Fruit fly (Drosophila melanogaster): Measurements from ENCODE around the gene CG10600.
A peak's percentile ranks its signal among the peaks of the same experiment; 100 is the strongest.

CG10600 gene

DNA sequence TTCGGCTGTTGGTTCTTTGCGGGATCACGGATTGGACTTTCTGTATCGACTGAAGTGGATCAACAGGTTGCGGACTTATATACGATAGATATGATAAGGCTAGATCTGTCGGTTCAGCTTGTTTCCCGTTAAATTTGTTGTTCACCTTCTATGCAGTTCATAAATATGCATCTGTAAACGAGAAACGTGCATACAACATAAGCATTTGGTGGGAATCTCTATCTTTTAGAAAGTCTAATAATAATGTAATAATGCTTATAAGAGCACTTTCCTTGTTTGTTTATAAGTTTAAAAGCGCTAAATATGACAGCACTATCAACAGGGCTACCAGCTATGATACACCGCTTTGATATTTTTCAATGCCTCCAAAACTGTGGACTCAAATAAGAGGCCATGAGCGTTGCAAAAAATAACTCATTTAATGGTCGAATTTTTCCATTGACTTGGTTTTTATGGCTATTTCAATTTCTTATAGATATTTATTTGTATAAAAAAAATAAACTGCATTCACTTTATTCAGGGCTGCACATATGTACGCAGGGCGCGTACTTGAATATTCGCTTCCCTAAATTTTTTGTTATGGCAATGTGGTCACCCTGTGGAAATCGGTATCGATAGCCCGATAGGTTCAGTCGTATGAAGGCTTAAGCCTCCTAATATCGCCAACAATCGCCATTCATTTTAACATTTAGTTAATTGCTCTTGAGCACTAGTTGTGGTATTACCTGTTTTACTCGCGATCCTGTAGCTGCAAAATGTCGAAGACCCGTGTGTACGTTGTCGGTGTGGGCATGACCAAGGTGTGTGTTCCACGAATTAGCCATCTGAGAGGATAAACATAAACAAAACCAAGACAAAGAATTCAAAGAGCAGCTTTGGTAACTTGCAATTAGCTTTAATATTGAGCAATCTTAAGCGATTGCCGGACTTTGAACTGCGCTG, 8.6 kb downstream of the CG10600 start, which contains the start of the genes CG17597 and ScpX (continued):
- TF ChIP-seq lmd (GFP tag; IDR thresholded peaks at IDR 0.05) = peak; percentile 70
- TF ChIP-seq CG9609 (GFP tag; optimal IDR thresholded peaks at IDR 0.05) = peak; percentile 32
- TF ChIP-seq CG9727 (GFP tag; optimal IDR thresholded peaks at IDR 0.05) = peak; percentile 69
- peak; percentile 65 for TF ChIP-seq CG13624 (GFP tag; optimal IDR thresholded peaks at IDR 0.05)
- no peak for TF ChIP-seq bowl (GFP tag; IDR thresholded peaks at IDR 0.05)
- peak; percentile 47; the same call in 1 of the 2 replicates for TF ChIP-seq CG32532 (GFP tag; IDR thresholded peaks at IDR 0.05)
- peak; percentile 76 for TF ChIP-seq CG9817 (tag; optimal IDR thresholded peaks at IDR 0.05)
- TF ChIP-seq Bdp1 (GFP tag; optimal IDR thresholded peaks at IDR 0.05) = peak; percentile 13
- peak; percentile 38 for TF ChIP-seq CG1233 (GFP tag; optimal IDR thresholded peaks at IDR 0.05)
- TF ChIP-seq CG6654 (GFP tag; optimal IDR thresholded peaks at IDR 0.05) = peak; percentile 99
- peak; percentile 34 for TF ChIP-seq CG5180 (GFP tag; optimal IDR thresholded peaks at IDR 0.05)
- no peak for TF ChIP-seq sens-2 (GFP tag; IDR thresholded peaks at IDR 0.05)
- TF ChIP-seq repo (GFP tag; optimal IDR thresholded peaks at IDR 0.05) = peak; percentile 63
- no peak for TF ChIP-seq Stat92E (GFP tag; optimal IDR thresholded peaks at IDR 0.05)
- 0 out of 3 replicates have a peak, but pooled peaks have one; percentile 59 for TF ChIP-seq CG11456 (GFP tag; IDR thresholded peaks at IDR 0.05)
- no peak for TF ChIP-seq CkIIα-i1 (GFP tag; IDR thresholded peaks at IDR 0.05)
- peak; percentile 54 for TF ChIP-seq PHDP (tag; optimal IDR thresholded peaks at IDR 0.05)
- peak; percentile 59; the same call in 1 of the 3 replicates for TF ChIP-seq ci (GFP tag; IDR thresholded peaks at IDR 0.05)
- TF ChIP-seq bbx (GFP tag; IDR thresholded peaks at IDR 0.05; ENCODE audit: partially characterized antibody) = peak; percentile 91
- peak; percentile 39 for TF ChIP-seq CG10979 (tag; optimal IDR thresholded peaks at IDR 0.05)
- peak; percentile 60 for TF ChIP-seq Dip3 (GFP tag; optimal IDR thresholded peaks at IDR 0.05)
- TF ChIP-seq chinmo (GFP tag; IDR thresholded peaks at IDR 0.05; ENCODE audit: partially characterized antibody) = peak; percentile 90; the same call in 3 of the 4 replicates
- TF ChIP-seq MESR4 (GFP tag; optimal IDR thresholded peaks at IDR 0.05) = peak; percentile 74
- peak; percentile 76 for TF ChIP-seq sug (tag; optimal IDR thresholded peaks at IDR 0.05)
- TF ChIP-seq Rfx (GFP tag; IDR thresholded peaks at IDR 0.05) = peak; percentile 57
- TF ChIP-seq CG14710 (tag; optimal IDR thresholded peaks at IDR 0.05) = peak; percentile 82
- TF ChIP-seq CG11723 (GFP tag; optimal IDR thresholded peaks at IDR 0.05) = no peak
- peak; percentile 45; the same call in 1 of the 2 replicates for TF ChIP-seq CG6272 (GFP tag; IDR thresholded peaks at IDR 0.05)
- peak; percentile 27 for TF ChIP-seq Nf-YB (GFP tag; optimal IDR thresholded peaks at IDR 0.05)
- peak; percentile 60 for TF ChIP-seq CG31441 (GFP tag; IDR thresholded peaks at IDR 0.05)
- TF ChIP-seq CG13296 (GFP tag; optimal IDR thresholded peaks at IDR 0.05) = peak; percentile 25
- TF ChIP-seq Side (GFP tag; optimal IDR thresholded peaks at IDR 0.05) = peak; percentile 34
- no peak for TF ChIP-seq CG10431 (GFP tag; optimal IDR thresholded peaks at IDR 0.05)
- peak; percentile 71 for TF ChIP-seq CG12104 (GFP tag; optimal IDR thresholded peaks at IDR 0.05)
- TF ChIP-seq nom (GFP tag; optimal IDR thresholded peaks at IDR 0.05) = peak; percentile 87
- TF ChIP-seq pho (GFP tag; optimal IDR thresholded peaks at IDR 0.05) = peak; percentile 36
- TF ChIP-seq exex (tag; optimal IDR thresholded peaks at IDR 0.05) = peak; percentile 26
- TF ChIP-seq maf-S (GFP tag; optimal IDR thresholded peaks at IDR 0.05) = peak; percentile 60
- peak; percentile 100 for TF ChIP-seq CG6254 (GFP tag; optimal IDR thresholded peaks at IDR 0.05)
- TF ChIP-seq Deaf1 (tag; optimal IDR thresholded peaks at IDR 0.05) = no peak
- no peak for TF ChIP-seq Poxn (GFP tag; IDR thresholded peaks at IDR 0.05)
- peak; percentile 56 for TF ChIP-seq CG9437 (GFP tag; optimal IDR thresholded peaks at IDR 0.05)
- peak; percentile 42 for TF ChIP-seq CG3407 (GFP tag; optimal IDR thresholded peaks at IDR 0.05)
- TF ChIP-seq CG13894 (tag; optimal IDR thresholded peaks at IDR 0.05) = peak; percentile 57
- TF ChIP-seq trem (tag; optimal IDR thresholded peaks at IDR 0.05) = peak; percentile 64
- TF ChIP-seq hbn (GFP tag; IDR thresholded peaks at IDR 0.05; ENCODE audit: partially characterized antibody) = peak; percentile 76
- TF ChIP-seq CG4820 (GFP tag; optimal IDR thresholded peaks at IDR 0.05) = peak; percentile 55

Measured in whole organism, embryonic.